Worm (Caenorhabditis elegans): ENCODE data around the gene Y43F8B.22.

DNA sequence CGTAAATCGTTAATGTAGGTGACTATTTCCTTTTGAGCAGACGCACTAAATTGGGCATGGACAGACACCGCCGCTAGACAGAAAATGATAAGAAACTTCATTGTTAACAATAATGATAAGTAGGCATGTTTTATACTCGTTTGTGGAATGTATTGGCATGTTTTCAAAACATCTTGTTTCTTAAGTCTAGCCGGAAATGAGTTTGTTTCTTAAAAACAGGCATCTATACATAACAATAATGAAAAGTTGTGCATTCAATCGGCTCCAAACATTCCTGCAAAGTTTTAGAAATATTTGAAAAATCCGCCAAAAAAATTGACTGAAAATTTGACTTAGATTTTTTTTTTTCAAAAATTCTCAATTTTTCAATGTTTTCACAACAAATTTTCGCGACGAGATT is 13.0 kb downstream of the Y43F8B.22 start, which contains the start of gene scl-21:
- no peak for TF ChIP-seq crh-2 (tag; optimal IDR thresholded peaks at IDR 0.05)
- no peak for TF ChIP-seq C34F6.9 (tag; optimal IDR thresholded peaks at IDR 0.05)
- TF ChIP-seq lin-13 (GFP tag; optimal IDR thresholded peaks at IDR 0.05), result no peak
- no peak for TF ChIP-seq ztf-11 (tag; optimal IDR thresholded peaks at IDR 0.05)
- no peak for TF ChIP-seq aly-2 (tag; optimal IDR thresholded peaks at IDR 0.05)
- TF ChIP-seq snpc-4 (tag; optimal IDR thresholded peaks at IDR 0.05), result no peak
- TF ChIP-seq blmp-1 (tag; optimal IDR thresholded peaks at IDR 0.05; ENCODE audit: insufficient read depth), result no peak
- no peak for TF ChIP-seq ZK546.5 (tag; optimal IDR thresholded peaks at IDR 0.05)
- TF ChIP-seq elt-1 (tag; optimal IDR thresholded peaks at IDR 0.05), result no peak
- TF ChIP-seq nhr-237 (tag; optimal IDR thresholded peaks at IDR 0.05), result no peak
- no peak for TF ChIP-seq unc-62 (GFP tag; optimal IDR thresholded peaks at IDR 0.05)
